Worm (Caenorhabditis elegans): ENCODE data around the gene sqt-3.
A peak's percentile ranks its signal among the peaks of the same experiment; 100 is the strongest.

DNA sequence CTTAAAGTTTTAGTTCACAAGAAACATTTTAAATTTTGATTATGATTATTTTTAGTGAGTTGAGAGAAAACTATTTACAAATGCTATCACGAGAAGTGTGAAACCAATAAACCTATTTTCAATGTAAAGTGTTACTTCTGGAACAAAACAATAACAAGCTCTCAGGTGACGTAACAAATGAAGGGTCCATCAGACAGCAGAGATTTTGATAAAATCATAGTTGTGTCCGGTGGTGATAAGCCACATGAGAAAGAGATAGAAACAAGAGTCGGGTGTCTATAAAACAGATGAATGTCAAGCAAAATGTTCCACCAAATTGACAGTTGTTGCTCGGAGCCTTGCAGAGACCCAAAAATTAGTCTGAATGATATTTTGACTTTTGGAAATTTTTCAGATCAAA lies 18.2 kb upstream of the sqt-3 start:
- TF ChIP-seq unc-62 (GFP tag; optimal IDR thresholded peaks at IDR 0.05): peak; percentile 10
- no peak for TF ChIP-seq elt-1 (tag; optimal IDR thresholded peaks at IDR 0.05; ENCODE audit: borderline replicate concordance, insufficient read depth)
- TF ChIP-seq nhr-237 (tag; optimal IDR thresholded peaks at IDR 0.05): no peak
- no peak for TF ChIP-seq lin-13 (tag; optimal IDR thresholded peaks at IDR 0.05)
- no peak for TF ChIP-seq unc-39 (tag; optimal IDR thresholded peaks at IDR 0.05)
- TF ChIP-seq ztf-11 (tag; optimal IDR thresholded peaks at IDR 0.05): no peak
